Worm (Caenorhabditis elegans): ENCODE results near the gene nspe-2.

- TF ChIP-seq nhr-25 (tag; optimal IDR thresholded peaks at IDR 0.05), result no peak
- TF ChIP-seq mab-5 (tag; optimal IDR thresholded peaks at IDR 0.05), result no peak
- no peak for TF ChIP-seq unc-62 (GFP tag; optimal IDR thresholded peaks at IDR 0.05)
- no peak for TF ChIP-seq R02D3.7 (tag; optimal IDR thresholded peaks at IDR 0.05)
- TF ChIP-seq nhr-237 (tag; optimal IDR thresholded peaks at IDR 0.05), result no peak
Measured at ce11 chrII:12668148-12668547, 49.0 kb upstream of the nspe-2 start.

Data from whole organism, L2 larva.